Fruit fly (Drosophila melanogaster): ENCODE measurements around the gene CG33514.

Gene CG33514

dm6 chr3L:4365197-4365596 lies at the start of gene CG33514:
Gene CG33514 (plus strand): TSS chr3L:4365434.
- no peak for TF ChIP-seq Myc (optimal IDR thresholded peaks at IDR 0.05)
- TF ChIP-seq h (optimal IDR thresholded peaks at IDR 0.05) = no peak

dm6 chr3L:4318677-4319580 lies 46.3 kb upstream of the CG33514 start, which contains the start of gene PMP34:
Gene PMP34 (plus strand): TSS chr3L:4318755.
- TF ChIP-seq Sin3A (optimal IDR thresholded peaks at IDR 0.05) = no peak

- TF ChIP-seq Sin3A (optimal IDR thresholded peaks at IDR 0.05) (no peak), h (optimal IDR thresholded peaks at IDR 0.05) (no peak), insv (optimal IDR thresholded peaks at IDR 0.05) (no peak)
Observed at dm6 chr3L:4322032-4322617, 43.1 kb upstream of the CG33514 start, which contains the start of gene CG15014. Gene CG15014 (minus strand): TSS chr3L:4322259.

- TF ChIP-seq Sin3A (optimal IDR thresholded peaks at IDR 0.05) (no peak), h (optimal IDR thresholded peaks at IDR 0.05) (no peak), insv (optimal IDR thresholded peaks at IDR 0.05) (no peak), psq (optimal IDR thresholded peaks at IDR 0.05) (no peak), Myc (optimal IDR thresholded peaks at IDR 0.05) (no peak)
Observed at dm6 chr3L:4328048-4328447, 37.2 kb upstream of the CG33514 start.

dm6 chr3L:4336588-4336987 lies 28.6 kb upstream of the CG33514 start:
- TF ChIP-seq ttk (optimal IDR thresholded peaks at IDR 0.05) = no peak
- no peak for TF ChIP-seq insv (optimal IDR thresholded peaks at IDR 0.05)
- no peak for TF ChIP-seq h (optimal IDR thresholded peaks at IDR 0.05)
- TF ChIP-seq Sin3A (optimal IDR thresholded peaks at IDR 0.05) = no peak
- no peak for TF ChIP-seq psq (optimal IDR thresholded peaks at IDR 0.05)

dm6 chr3L:4339525-4339924 lies 25.7 kb upstream of the CG33514 start:
- no peak for TF ChIP-seq ttk (optimal IDR thresholded peaks at IDR 0.05)
- no peak for TF ChIP-seq insv (optimal IDR thresholded peaks at IDR 0.05)
- no peak for TF ChIP-seq psq (optimal IDR thresholded peaks at IDR 0.05)
- TF ChIP-seq Myc (optimal IDR thresholded peaks at IDR 0.05) = no peak
- no peak for TF ChIP-seq Sin3A (optimal IDR thresholded peaks at IDR 0.05)
- TF ChIP-seq h (optimal IDR thresholded peaks at IDR 0.05) = no peak

dm6 chr3L:4340227-4340626 lies 25.0 kb upstream of the CG33514 start:
- TF ChIP-seq ttk (optimal IDR thresholded peaks at IDR 0.05) = no peak
- TF ChIP-seq psq (optimal IDR thresholded peaks at IDR 0.05) = no peak
- TF ChIP-seq Myc (optimal IDR thresholded peaks at IDR 0.05) = no peak
- TF ChIP-seq Sin3A (optimal IDR thresholded peaks at IDR 0.05) = no peak
- no peak for TF ChIP-seq insv (optimal IDR thresholded peaks at IDR 0.05)
- TF ChIP-seq h (optimal IDR thresholded peaks at IDR 0.05) = no peak

- TF ChIP-seq ttk (optimal IDR thresholded peaks at IDR 0.05) (no peak), h (optimal IDR thresholded peaks at IDR 0.05) (no peak), psq (optimal IDR thresholded peaks at IDR 0.05) (no peak), Sin3A (optimal IDR thresholded peaks at IDR 0.05) (no peak)
Observed at dm6 chr3L:4341078-4341477, 24.2 kb upstream of the CG33514 start.

- TF ChIP-seq Sin3A (optimal IDR thresholded peaks at IDR 0.05) (no peak), ttk (optimal IDR thresholded peaks at IDR 0.05) (no peak), insv (optimal IDR thresholded peaks at IDR 0.05) (no peak), h (optimal IDR thresholded peaks at IDR 0.05) (no peak), Myc (optimal IDR thresholded peaks at IDR 0.05) (no peak), psq (optimal IDR thresholded peaks at IDR 0.05) (no peak)
Observed at dm6 chr3L:4346379-4346778, 18.9 kb upstream of the CG33514 start.

- TF ChIP-seq Sin3A (optimal IDR thresholded peaks at IDR 0.05) = no peak
- no peak for TF ChIP-seq h (optimal IDR thresholded peaks at IDR 0.05)
- no peak for TF ChIP-seq Myc (optimal IDR thresholded peaks at IDR 0.05)
- no peak for TF ChIP-seq insv (optimal IDR thresholded peaks at IDR 0.05)
- TF ChIP-seq psq (optimal IDR thresholded peaks at IDR 0.05) = no peak
- no peak for TF ChIP-seq ttk (optimal IDR thresholded peaks at IDR 0.05)
Observed at dm6 chr3L:4348072-4348471, 17.2 kb upstream of the CG33514 start.

- TF ChIP-seq insv (optimal IDR thresholded peaks at IDR 0.05) = no peak
- TF ChIP-seq psq (optimal IDR thresholded peaks at IDR 0.05) = no peak
- no peak for TF ChIP-seq h (optimal IDR thresholded peaks at IDR 0.05)
- no peak for TF ChIP-seq Sin3A (optimal IDR thresholded peaks at IDR 0.05)
- no peak for TF ChIP-seq Myc (optimal IDR thresholded peaks at IDR 0.05)
- TF ChIP-seq ttk (optimal IDR thresholded peaks at IDR 0.05) = no peak
Observed at dm6 chr3L:4348839-4349238, 16.4 kb upstream of the CG33514 start.

- TF ChIP-seq h (optimal IDR thresholded peaks at IDR 0.05) = no peak
- no peak for TF ChIP-seq Sin3A (optimal IDR thresholded peaks at IDR 0.05)
- no peak for TF ChIP-seq psq (optimal IDR thresholded peaks at IDR 0.05)
- TF ChIP-seq ttk (optimal IDR thresholded peaks at IDR 0.05) = no peak
- TF ChIP-seq Myc (optimal IDR thresholded peaks at IDR 0.05) = no peak
Observed at dm6 chr3L:4349314-4349713, 15.9 kb upstream of the CG33514 start.

- no peak for TF ChIP-seq Sin3A (optimal IDR thresholded peaks at IDR 0.05)
- TF ChIP-seq psq (optimal IDR thresholded peaks at IDR 0.05) = no peak
- TF ChIP-seq Myc (optimal IDR thresholded peaks at IDR 0.05) = no peak
- no peak for TF ChIP-seq insv (optimal IDR thresholded peaks at IDR 0.05)
- TF ChIP-seq ttk (optimal IDR thresholded peaks at IDR 0.05) = no peak
- no peak for TF ChIP-seq h (optimal IDR thresholded peaks at IDR 0.05)
Observed at dm6 chr3L:4352009-4352408, 13.2 kb upstream of the CG33514 start.
